Worm (Caenorhabditis elegans) whole organism, L2 larva: ENCODE results near the gene R07C3.13.
A peak's percentile ranks its signal among the peaks of the same experiment; 100 is the strongest.
"Not testable (repeated sequence)": the region's sequence is repeated elsewhere in the genome, so short reads cannot be mapped to it uniquely, and the experiment has no call there.

Source experiments
- C34F6.9 ChIP-seq: fragments of 150-350 bp; optimal IDR thresholded peaks from 2 replicates; lab custom pipeline; 2014; ENCODE audit warnings: missing biosample characterization, missing genetic modification characterization
- F13H6.1 ChIP-seq: sonication (generic microtip); optimal IDR thresholded peaks from 2 replicates; lab custom pipeline; 2016; ENCODE audit warnings: missing genetic modification characterization, missing compliant biosample characterization
- ZK546.5 ChIP-seq: sonication (generic microtip); optimal IDR thresholded peaks from 2 replicates; lab custom pipeline; 2017; ENCODE audit warnings: missing biosample characterization, missing genetic modification characterization
- alr-1 ChIP-seq: fragments of 150-350 bp; optimal IDR thresholded peaks from 2 replicates; lab custom pipeline; 2014; ENCODE audit warnings: missing biosample characterization, missing genetic modification characterization
- aly-2 ChIP-seq: fragments of 150-350 bp; optimal IDR thresholded peaks from 2 replicates; lab custom pipeline; 2014; ENCODE audit warnings: missing biosample characterization, missing genetic modification characterization
- blmp-1 ChIP-seq: sonication (generic microtip); optimal IDR thresholded peaks from 2 replicates; lab custom pipeline; 2017; ENCODE audit warnings: missing genetic modification characterization, mild to moderate bottlenecking, missing compliant biosample characterization, antibody characterized with exemption, moderate library complexity; ENCODE audit not compliant: insufficient read depth
- ceh-16 ChIP-seq: fragments of 150-350 bp; optimal IDR thresholded peaks from 2 replicates; lab custom pipeline; 2014; ENCODE audit warnings: missing biosample characterization, missing genetic modification characterization
- ceh-82 ChIP-seq: fragments of 150-350 bp; optimal IDR thresholded peaks from 2 replicates; lab custom pipeline; 2014; ENCODE audit warnings: missing biosample characterization, missing genetic modification characterization
- egl-27 ChIP-seq: sonication (generic microtip); optimal IDR thresholded peaks from 3 replicates; lab custom pipeline; 2017; ENCODE audit warnings: missing biosample characterization, missing genetic modification reagents, missing genetic modification characterization
- elt-1 ChIP-seq: fragments of 150-350 bp; optimal IDR thresholded peaks from 2 replicates; lab custom pipeline; 2014; ENCODE audit warnings: missing biosample characterization, missing genetic modification characterization
- elt-3 ChIP-seq: sonication (generic microtip); optimal IDR thresholded peaks from 2 replicates; lab custom pipeline; 2017; ENCODE audit warnings: missing biosample characterization, missing genetic modification characterization
- fos-1 ChIP-seq: fragments of 150-350 bp; optimal IDR thresholded peaks from 2 replicates; lab custom pipeline; 2014; ENCODE audit warnings: missing biosample characterization, missing genetic modification characterization
- lin-11 ChIP-seq: fragments of 150-350 bp; sonication (generic microtip); optimal IDR thresholded peaks from 2 replicates; lab custom pipeline; 2014; ENCODE audit warnings: missing biosample characterization, missing genetic modification characterization, inconsistent platforms, mixed read lengths
- lin-13 ChIP-seq: fragments of 150-350 bp; optimal IDR thresholded peaks from 2 replicates; lab custom pipeline; 2014; ENCODE audit warnings: missing biosample characterization, missing genetic modification reagents, missing genetic modification characterization
- lin-39 ChIP-seq: fragments of 150-350 bp; optimal IDR thresholded peaks from 2 replicates; lab custom pipeline; 2014; ENCODE audit warnings: missing biosample characterization, missing genetic modification reagents, missing genetic modification characterization
- lsy-2 ChIP-seq, 2 experiments: fragments of 150-350 bp in 1 of 2; sonication (generic microtip) in 1 of 2; optimal IDR thresholded peaks; 2 replicates each; lab custom pipeline; 2014 to 2017; ENCODE audit warnings: missing biosample characterization in 2 of 2, missing genetic modification characterization in 2 of 2
- mdl-1 ChIP-seq, 2 experiments: fragments of 150-350 bp in 1 of 2; sonication (generic microtip) in 1 of 2; optimal IDR thresholded peaks; 2 replicates each; lab custom pipeline; 2017; ENCODE audit warnings: missing biosample characterization in 2 of 2, missing genetic modification characterization in 2 of 2
- nhr-11 ChIP-seq: fragments of 150-350 bp; optimal IDR thresholded peaks from 2 replicates; lab custom pipeline; 2014; ENCODE audit warnings: missing biosample characterization, missing genetic modification characterization
- nhr-129 ChIP-seq: fragments of 150-350 bp; optimal IDR thresholded peaks from 2 replicates; lab custom pipeline; 2014; ENCODE audit warnings: missing biosample characterization, missing genetic modification characterization
- nhr-23 ChIP-seq: fragments of 150-350 bp; optimal IDR thresholded peaks from 2 replicates; lab custom pipeline; 2014; ENCODE audit warnings: missing biosample characterization, missing genetic modification reagents, missing genetic modification characterization
- nhr-237 ChIP-seq: fragments of 150-350 bp; optimal IDR thresholded peaks from 2 replicates; lab custom pipeline; 2014; ENCODE audit warnings: missing biosample characterization, missing genetic modification characterization
- nhr-25 ChIP-seq: fragments of 150-350 bp; sonication (generic microtip); optimal IDR thresholded peaks from 3 replicates; lab custom pipeline; 2014; ENCODE audit warnings: missing biosample characterization, missing genetic modification characterization
- peb-1 ChIP-seq: fragments of 150-350 bp; optimal IDR thresholded peaks from 2 replicates; lab custom pipeline; 2014; ENCODE audit warnings: missing biosample characterization, missing genetic modification characterization
- sem-4 ChIP-seq: fragments of 150-350 bp; optimal IDR thresholded peaks from 2 replicates; lab custom pipeline; 2014; ENCODE audit warnings: missing biosample characterization, missing genetic modification reagents, missing genetic modification characterization
- skn-1 ChIP-seq: sonication (generic microtip); optimal IDR thresholded peaks from 2 replicates; lab custom pipeline; 2017; ENCODE audit warnings: missing biosample characterization, missing genetic modification characterization
- sma-9 ChIP-seq, 2 experiments: fragments of 150-350 bp in 1 of 2; sonication (generic microtip) in 1 of 2; optimal IDR thresholded peaks; 2 replicates each; lab custom pipeline; 2014 to 2016; ENCODE audit warnings: missing genetic modification characterization in 2 of 2, mild to moderate bottlenecking in 1 of 2, missing biosample characterization in 1 of 2, missing compliant biosample characterization in 1 of 2, missing genetic modification reagents in 1 of 2, moderate library complexity in 1 of 2
- unc-39 ChIP-seq: fragments of 150-350 bp; optimal IDR thresholded peaks from 2 replicates; lab custom pipeline; 2014; ENCODE audit warnings: missing biosample characterization, missing genetic modification characterization
- unc-55 ChIP-seq: fragments of 150-350 bp; sonication (generic microtip); optimal IDR thresholded peaks from 3 replicates; lab custom pipeline; 2014; ENCODE audit warnings: missing biosample characterization, missing genetic modification reagents, missing genetic modification characterization
- unc-62 ChIP-seq: fragments of 150-350 bp; optimal IDR thresholded peaks from 2 replicates; lab custom pipeline; 2014; ENCODE audit warnings: missing biosample characterization, missing genetic modification reagents, missing genetic modification characterization
- zag-1 ChIP-seq: fragments of 150-350 bp; optimal IDR thresholded peaks from 2 replicates; lab custom pipeline; 2014; ENCODE audit warnings: missing biosample characterization, missing genetic modification characterization
- ztf-1 ChIP-seq: fragments of 200-800 bp; sonication (Bioruptor generic); conservative IDR thresholded peaks from 2 replicates; pipeline ENCODE4 v1.3.6; 2022; ENCODE audit warnings: missing genetic modification characterization, missing compliant biosample characterization
- ztf-11 ChIP-seq: sonication (generic microtip); optimal IDR thresholded peaks from 2 replicates; lab custom pipeline; 2017; ENCODE audit warnings: missing biosample characterization, missing genetic modification characterization

The R07C3.13 gene

DNA sequence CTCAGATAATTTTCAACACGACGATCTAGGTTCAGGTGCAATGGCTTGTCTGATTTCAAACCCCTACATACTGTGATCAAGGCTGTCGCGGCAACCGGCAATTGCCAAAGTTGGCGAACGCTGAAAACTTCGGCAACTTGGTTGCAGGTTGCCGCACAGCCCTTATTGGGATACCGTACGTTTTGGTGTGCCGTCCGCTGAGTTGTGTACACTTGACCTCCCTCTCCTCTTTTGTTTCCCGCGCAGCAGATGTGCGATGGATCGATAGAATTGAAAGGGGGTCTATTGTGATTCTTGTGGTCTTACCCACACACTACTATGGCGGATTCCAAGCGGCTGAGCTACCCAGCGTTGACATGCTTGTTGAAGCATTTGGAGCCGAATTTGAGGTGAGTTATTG is 33.0 kb upstream of the R07C3.13 start, which contains the start of the genes C32B5.18 and C32B5.7:
Gene C32B5.18, plus strand, starts transcription at position 301 of the 400 bp plus-strand sequence.
Gene C32B5.7, plus strand, starts transcription at position 311 of the 400 bp plus-strand sequence.
- TF ChIP-seq ZK546.5 (tag; lab: Kevin White, UChicago): no peak
- TF ChIP-seq nhr-129 (tag; lab: Kevin White, UChicago): no peak
- no peak for TF ChIP-seq peb-1 (tag; lab: Kevin White, UChicago)
- TF ChIP-seq mdl-1 (tag; optimal IDR thresholded peaks at IDR 0.05; lab: Kevin White, UChicago): no peak
- no peak for TF ChIP-seq unc-62 (GFP tag; lab: Kevin White, UChicago)
- TF ChIP-seq ceh-16: no peak
- TF ChIP-seq lsy-2 (tag; optimal IDR thresholded peaks at IDR 0.05; lab: Kevin White, UChicago): no peak
- TF ChIP-seq, all 48 proteins: peak for 0

DNA sequence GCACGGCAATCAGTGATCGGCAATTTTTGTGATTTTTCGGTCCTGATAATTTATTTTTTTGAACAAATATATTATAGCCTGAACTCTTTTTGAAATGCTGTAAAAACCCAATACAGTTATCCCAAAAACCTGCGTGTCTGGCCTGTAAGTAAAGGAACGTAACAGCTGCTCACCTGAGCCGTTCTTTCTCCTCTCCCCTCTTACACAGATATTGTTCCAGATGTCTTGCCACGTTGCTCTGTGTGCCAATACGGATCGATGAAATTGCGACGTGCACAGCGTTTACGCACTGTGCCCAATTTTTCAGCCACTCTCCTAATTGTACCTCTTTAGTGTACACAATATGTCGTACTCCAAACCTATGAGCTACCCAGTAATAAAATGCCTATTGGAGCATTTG is 31.4 kb upstream of the R07C3.13 start, which contains the start of gene sdz-4:
Gene sdz-4, plus strand, starts transcription at position 301 of the 400 bp plus-strand sequence.
- TF ChIP-seq zag-1 (tag; lab: Kevin White, UChicago): no peak

DNA sequence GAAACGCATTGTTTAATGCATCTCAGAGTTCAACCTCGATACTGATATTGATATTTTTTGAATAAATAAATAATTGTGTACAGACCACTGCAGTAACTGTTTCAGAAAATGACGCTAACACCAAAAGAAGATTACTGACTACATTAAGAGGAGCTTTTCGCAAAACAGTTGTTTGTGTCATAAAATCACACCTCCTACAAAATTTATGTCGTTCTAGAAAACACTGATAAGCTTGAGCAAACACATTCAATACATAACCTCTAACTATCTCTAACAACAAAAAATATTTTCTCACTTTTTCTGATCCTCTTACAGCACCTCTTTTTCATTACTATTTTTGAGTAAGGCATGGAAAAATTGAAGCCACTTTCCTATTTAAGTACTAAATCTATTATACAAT is 27.4 kb upstream of the R07C3.13 start, which contains the start of gene fbxc-7:
Gene fbxc-7, plus strand, starts transcription at position 301 of the 400 bp plus-strand sequence.
- TF ChIP-seq lin-13; alr-1 (tag; lab: Kevin White, UChicago); ztf-1 (GFP tag; lab: Robert Waterston, UW): not testable (repeated sequence)

DNA sequence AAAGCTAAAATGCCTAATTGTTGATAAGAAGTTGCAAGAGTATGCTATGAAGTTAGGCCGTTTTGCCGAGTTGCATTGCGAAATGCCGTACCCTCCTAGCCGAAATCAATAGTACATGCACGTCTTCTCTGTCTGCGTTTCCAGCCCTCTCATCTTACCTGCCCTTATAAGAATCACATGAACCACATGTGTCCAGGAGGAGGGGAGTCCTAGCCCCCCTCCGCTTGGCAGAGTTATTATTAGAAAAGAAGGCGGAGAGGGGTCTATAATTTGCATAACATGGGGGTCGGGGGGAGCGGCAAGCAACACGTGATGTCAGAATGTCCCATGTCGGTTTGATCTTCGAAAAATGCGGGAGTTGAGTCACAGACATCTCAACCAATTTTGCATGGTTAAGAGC is 25.8 kb upstream of the R07C3.13 start:
- TF ChIP-seq lsy-2 (tag; optimal IDR thresholded peaks at IDR 0.05; lab: Kevin White, UChicago) (no peak), unc-55 (GFP tag; lab: Kevin White, UChicago) (no peak), alr-1 (tag; lab: Kevin White, UChicago) (no peak), fos-1 (tag; lab: Kevin White, UChicago) (no peak), lin-39 (tag; lab: Kevin White, UChicago) (no peak), nhr-25 (no peak), elt-1 (tag; lab: Kevin White, UChicago) (no peak), unc-39 (no peak), aly-2 (no peak), egl-27 (tag; lab: Kevin White, UChicago) (no peak), blmp-1 (tag; lab: Kevin White, UChicago) (no peak), nhr-237 (tag; lab: Kevin White, UChicago) (no peak), sem-4 (tag; lab: Kevin White, UChicago) (no peak), lin-11 (no peak), zag-1 (tag; lab: Kevin White, UChicago) (no peak), skn-1 (tag; lab: Kevin White, UChicago) (no peak)

DNA sequence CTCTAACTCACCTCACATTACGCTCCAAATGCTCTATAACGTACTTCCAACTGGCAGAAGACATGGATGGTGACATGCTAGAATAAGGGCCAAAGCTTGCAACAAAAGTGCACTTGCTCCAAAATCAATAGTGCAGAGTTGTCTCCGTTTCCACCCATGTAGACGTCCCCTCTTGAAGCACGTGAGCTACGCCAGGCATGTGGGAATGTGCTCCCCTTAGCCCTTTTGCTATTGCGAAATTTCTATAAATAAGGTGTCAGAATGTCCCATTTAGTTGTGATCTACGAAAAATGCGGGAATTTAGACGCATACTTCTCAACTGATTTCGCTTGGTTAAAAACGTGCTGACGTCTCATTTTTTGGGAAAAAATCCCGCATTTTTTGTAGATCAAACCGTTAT is 23.1 kb upstream of the R07C3.13 start:
- TF ChIP-seq peb-1 (tag; lab: Kevin White, UChicago) (no peak), nhr-11 (tag; lab: Kevin White, UChicago) (no peak), alr-1 (tag; lab: Kevin White, UChicago) (no peak), ceh-82 (tag; lab: Kevin White, UChicago) (no peak), lsy-2 (tag; optimal IDR thresholded peaks at IDR 0.05; lab: Kevin White, UChicago) (no peak), F13H6.1 (tag; lab: Kevin White, UChicago) (no peak), nhr-23 (tag; lab: Kevin White, UChicago) (no peak), C34F6.9 (peak; percentile 34), elt-3 (no peak), sma-9 (GFP tag; optimal IDR thresholded peaks at IDR 0.05; lab: Kevin White, UChicago) (peak; percentile 54), sma-9 (tag; optimal IDR thresholded peaks at IDR 0.05; lab: Kevin White, UChicago) (no peak), lin-11 (no peak), unc-55 (GFP tag; lab: Kevin White, UChicago) (peak; percentile 33)

DNA sequence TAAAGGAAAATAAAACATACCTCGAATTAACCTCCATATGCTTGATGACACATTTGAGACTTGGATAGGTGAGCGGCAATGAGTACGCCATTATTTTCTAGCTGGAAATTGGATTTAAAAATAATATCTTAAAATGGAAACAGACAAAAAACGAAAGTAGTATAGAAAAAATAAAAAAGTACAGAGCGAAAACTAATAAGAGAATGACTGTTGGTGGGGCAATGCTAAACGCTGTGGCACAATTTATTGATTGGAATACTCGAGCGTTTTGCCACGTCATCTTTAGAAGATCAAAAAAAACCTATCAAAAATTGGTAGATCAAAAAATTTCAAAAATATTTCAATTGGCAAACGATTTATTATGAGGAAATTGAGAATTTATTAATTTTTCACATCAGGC is 20.9 kb upstream of the R07C3.13 start, which contains the start of gene fbxc-32:
Gene fbxc-32, minus strand, starts transcription at position 101 of the 400 bp plus-strand sequence.
- no peak for TF ChIP-seq mdl-1 (tag; optimal IDR thresholded peaks at IDR 0.05; lab: Kevin White, UChicago)
- no peak for TF ChIP-seq elt-1 (tag; lab: Kevin White, UChicago)
- no peak for TF ChIP-seq lin-13
- TF ChIP-seq lin-11: no peak
- TF ChIP-seq ztf-1 (GFP tag; lab: Robert Waterston, UW): no peak
- no peak for TF ChIP-seq egl-27 (tag; lab: Kevin White, UChicago)
- no peak for TF ChIP-seq elt-3
- TF ChIP-seq unc-39: no peak
- no peak for TF ChIP-seq unc-55 (GFP tag; lab: Kevin White, UChicago)
- no peak for TF ChIP-seq peb-1 (tag; lab: Kevin White, UChicago)
- TF ChIP-seq alr-1 (tag; lab: Kevin White, UChicago): no peak
- no peak for TF ChIP-seq ztf-11
- no peak for TF ChIP-seq sma-9 (GFP tag; optimal IDR thresholded peaks at IDR 0.05; lab: Kevin White, UChicago)
- no peak for TF ChIP-seq sma-9 (tag; optimal IDR thresholded peaks at IDR 0.05; lab: Kevin White, UChicago)
